Worm (Caenorhabditis elegans) whole organism, L4/young adult: ENCODE results near the gene sre-50.

ENCODE experiments used
- W03F9.2 ChIP-seq: fragments of 150-350 bp; optimal IDR thresholded peaks from 2 replicates; lab custom pipeline; 2014; ENCODE audit warnings: missing biosample characterization, missing genetic modification characterization
- dao-5 ChIP-seq: sonication (generic microtip); optimal IDR thresholded peaks from 2 replicates; lab custom pipeline; 2016; ENCODE audit warnings: missing genotype, missing genetic modification characterization, moderate library complexity, missing compliant biosample characterization
- him-1 ChIP-seq: sonication (generic microtip); optimal IDR thresholded peaks from 2 replicates; lab custom pipeline; 2016; ENCODE audit warnings: missing genotype, missing genetic modification reagents, missing genetic modification characterization, missing compliant biosample characterization

ce11 chrII:12300680-12301079 lies 2.6 kb upstream of the sre-50 start:
- TF ChIP-seq W03F9.2 = no peak
- TF ChIP-seq him-1 (tag; lab: Kevin White, UChicago) = no peak
- no peak for TF ChIP-seq dao-5 (tag; lab: Kevin White, UChicago)
